Fruit fly (Drosophila melanogaster): ENCODE data around the gene CG42590.

Gene CG42590

DNA sequence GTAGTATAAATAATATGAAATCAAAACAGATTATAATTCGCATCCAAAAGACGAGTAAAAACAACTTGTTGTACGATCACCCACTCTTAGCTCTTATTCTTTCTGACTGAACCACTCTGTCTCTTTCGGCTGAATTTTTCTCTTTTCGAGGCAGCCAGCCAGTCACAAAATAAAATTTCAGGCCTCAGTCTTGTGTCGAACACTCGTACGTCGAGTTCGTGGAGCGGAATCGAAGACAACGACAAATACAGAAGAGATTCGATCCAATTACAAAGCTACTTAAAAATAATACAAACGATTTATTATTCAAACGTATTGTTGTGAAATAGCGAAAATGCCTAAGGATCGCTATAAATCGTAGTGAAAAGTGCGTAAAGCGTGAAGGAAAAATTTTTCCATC is 8.1 kb upstream of the CG42590 start (continued):
- no peak for TF ChIP-seq Fer2 (tag; optimal IDR thresholded peaks at IDR 0.05)
- no peak for TF ChIP-seq otp (GFP tag; IDR thresholded peaks at IDR 0.05)
- TF ChIP-seq CG6813 (GFP tag; optimal IDR thresholded peaks at IDR 0.05), result no peak
- TF ChIP-seq CG2199 (GFP tag; IDR thresholded peaks at IDR 0.05), result peak; percentile 86; the same call in 1 of the 3 replicates
- TF ChIP-seq CG15073 (GFP tag; optimal IDR thresholded peaks at IDR 0.05), result no peak
- no peak for TF ChIP-seq CG2712 (tag; optimal IDR thresholded peaks at IDR 0.05)
- TF ChIP-seq aop (GFP tag; IDR thresholded peaks at IDR 0.05), result no peak
- TF ChIP-seq nom (GFP tag; optimal IDR thresholded peaks at IDR 0.05), result peak; percentile 66
- no peak for TF ChIP-seq Eip74EF (GFP tag; optimal IDR thresholded peaks at IDR 0.05)
- no peak for TF ChIP-seq Dip3 (GFP tag; optimal IDR thresholded peaks at IDR 0.05)
- no peak for TF ChIP-seq CG9609 (GFP tag; optimal IDR thresholded peaks at IDR 0.05)
- TF ChIP-seq H15 (GFP tag; IDR thresholded peaks at IDR 0.05), result no peak
- no peak for TF ChIP-seq stc (GFP tag; IDR thresholded peaks at IDR 0.05)
- no peak for TF ChIP-seq pum (GFP tag; optimal IDR thresholded peaks at IDR 0.05)
- TF ChIP-seq Bteb2 (GFP tag; optimal IDR thresholded peaks at IDR 0.05), result no peak
- TF ChIP-seq CG15269 (tag; optimal IDR thresholded peaks at IDR 0.05), result peak; percentile 46
- TF ChIP-seq Dbx (GFP tag; IDR thresholded peaks at IDR 0.05), result no peak
- TF ChIP-seq mam (GFP tag; optimal IDR thresholded peaks at IDR 0.05), result no peak
- TF ChIP-seq E2f1 (GFP tag; IDR thresholded peaks at IDR 0.05), result no peak
- TF ChIP-seq Spps (tag; optimal IDR thresholded peaks at IDR 0.05), result no peak
- no peak for TF ChIP-seq salm (tag; optimal IDR thresholded peaks at IDR 0.05)
- no peak for TF ChIP-seq ranshi (GFP tag; IDR thresholded peaks at IDR 0.05)
- no peak for TF ChIP-seq btn (GFP tag; optimal IDR thresholded peaks at IDR 0.05)
- TF ChIP-seq CG13296 (GFP tag; optimal IDR thresholded peaks at IDR 0.05), result peak; percentile 51
- 0 out of 2 replicates have a peak, but pooled peaks have one; percentile 24 for TF ChIP-seq rib (GFP tag; IDR thresholded peaks at IDR 0.05)
- peak; percentile 16 for TF ChIP-seq mirr (GFP tag; optimal IDR thresholded peaks at IDR 0.05)
- no peak for TF ChIP-seq eve (GFP tag; optimal IDR thresholded peaks at IDR 0.05)
- peak; percentile 84 for TF ChIP-seq Med (GFP tag)
- TF ChIP-seq Oli (tag; optimal IDR thresholded peaks at IDR 0.05), result no peak
- peak; percentile 15 for TF ChIP-seq CrebB (tag; optimal IDR thresholded peaks at IDR 0.05)
- no peak for TF ChIP-seq Ptx1 (GFP tag; IDR thresholded peaks at IDR 0.05)
- TF ChIP-seq CG5953 (GFP tag; IDR thresholded peaks at IDR 0.05), result no peak
- TF ChIP-seq prd (optimal IDR thresholded peaks at IDR 0.05), result no peak
- no peak for TF ChIP-seq prd (GFP tag; IDR thresholded peaks at IDR 0.05)
- no peak for TF ChIP-seq crp (GFP tag; optimal IDR thresholded peaks at IDR 0.05)
- TF ChIP-seq Deaf1 (tag; optimal IDR thresholded peaks at IDR 0.05), result peak; percentile 43
- peak; percentile 58; the same call in 1 of the 2 replicates for TF ChIP-seq chm (GFP tag; IDR thresholded peaks at IDR 0.05)
- peak; percentile 16 for TF ChIP-seq lilli (GFP tag; optimal IDR thresholded peaks at IDR 0.05)
- peak; percentile 20 for TF ChIP-seq Fer1 (GFP tag; optimal IDR thresholded peaks at IDR 0.05)
- TF ChIP-seq CG7786 (GFP tag; optimal IDR thresholded peaks at IDR 0.05), result no peak
- no peak for TF ChIP-seq CG8290 (GFP tag; optimal IDR thresholded peaks at IDR 0.05)
- TF ChIP-seq CG8290 (tag; optimal IDR thresholded peaks at IDR 0.05), result peak in 1 of 2 experiments; percentile 59
- TF ChIP-seq ham (GFP tag; IDR thresholded peaks at IDR 0.05), result no peak
- no peak for TF ChIP-seq z (GFP tag; IDR thresholded peaks at IDR 0.05)
- no peak for TF ChIP-seq CG34376 (GFP tag; optimal IDR thresholded peaks at IDR 0.05)
- no peak for TF ChIP-seq pros (GFP tag; optimal IDR thresholded peaks at IDR 0.05)
- TF ChIP-seq ash1 (GFP tag; optimal IDR thresholded peaks at IDR 0.05), result no peak
- no peak for TF ChIP-seq CG4617 (GFP tag; optimal IDR thresholded peaks at IDR 0.05; ENCODE audit: borderline replicate concordance)
- TF ChIP-seq disco-r (GFP tag; optimal IDR thresholded peaks at IDR 0.05), result no peak
- peak in 1 of 2 experiments; percentile 17 for TF ChIP-seq dpn (GFP tag; optimal IDR thresholded peaks at IDR 0.05)
- TF ChIP-seq Asciz (GFP tag; optimal IDR thresholded peaks at IDR 0.05), result peak; percentile 13
- no peak for TF ChIP-seq Stat92E (GFP tag; optimal IDR thresholded peaks at IDR 0.05)

All from whole organism, embryonic.